Worm (Caenorhabditis elegans) whole organism, L4 larva: Measurements from ENCODE around the gene C44B9.2.
A peak's percentile ranks its signal among the peaks of the same experiment; 100 is the strongest.

Source experiments
- F10B5.3 ChIP-seq: sonication (generic microtip); optimal IDR thresholded peaks from 2 replicates; lab custom pipeline; 2016; ENCODE audit warnings: mild to moderate bottlenecking, missing genetic modification characterization, missing compliant biosample characterization
- F26F4.8 ChIP-seq: fragments of 200-800 bp; sonication (Bioruptor generic); conservative IDR thresholded peaks from 2 replicates; pipeline ENCODE4 v1.3.6; 2022; ENCODE audit warnings: missing genetic modification characterization, missing compliant biosample characterization
- R02D3.7 ChIP-seq: fragments of 150-350 bp; sonication (generic microtip); optimal IDR thresholded peaks from 3 replicates; lab custom pipeline; 2014; ENCODE audit warnings: missing biosample characterization, missing genetic modification characterization
- T26A8.4 ChIP-seq: fragments of 200-800 bp; sonication (Bioruptor generic); IDR thresholded peaks from 2 replicates; pipeline ENCODE4 v1.3.6; 2022; ENCODE audit warnings: missing genetic modification characterization, missing compliant biosample characterization
- Y105C5A.15 ChIP-seq: fragments of 200-800 bp; sonication (Bioruptor generic); IDR thresholded peaks from 2 replicates; pipeline ENCODE4 v1.3.6; 2022; ENCODE audit warnings: missing genetic modification characterization, missing compliant biosample characterization
- Y48G9A.11 ChIP-seq: fragments of 200-800 bp; sonication (Bioruptor generic); IDR thresholded peaks from 2 replicates; pipeline ENCODE4 v1.3.6; 2022; ENCODE audit warnings: missing genetic modification reagents, missing genetic modification characterization, missing compliant biosample characterization
- Y5F2A.4 ChIP-seq: fragments of 200-800 bp; sonication (Bioruptor generic); optimal IDR thresholded peaks from 2 replicates; lab custom pipeline; 2018; ENCODE audit warnings: mild to moderate bottlenecking, missing genetic modification characterization, missing compliant biosample characterization
- ZK337.2 ChIP-seq: fragments of 200-800 bp; sonication (Bioruptor generic); IDR thresholded peaks from 2 replicates; pipeline ENCODE4 v1.3.6; 2022; ENCODE audit warnings: missing genetic modification reagents, missing genetic modification characterization, missing compliant biosample characterization
- ZK546.5 ChIP-seq, 2 experiments: sonication (generic microtip); optimal IDR thresholded peaks; 2 replicates each; lab custom pipeline; 2017; ENCODE audit warnings: missing biosample characterization in 2 of 2, missing genetic modification characterization in 2 of 2
- aha-1 ChIP-seq: fragments of 150-350 bp; peaks from one replicate; lab custom pipeline; 2014; ENCODE audit warnings: missing biosample characterization, missing genetic modification characterization
- arid-1 ChIP-seq: fragments of 200-800 bp; sonication (Bioruptor generic); conservative IDR thresholded peaks from 2 replicates; pipeline ENCODE4 v1.3.6; 2022; ENCODE audit warnings: missing genetic modification reagents, missing genetic modification characterization, missing compliant biosample characterization
- ceh-28 ChIP-seq: fragments of 150-350 bp; optimal IDR thresholded peaks from 2 replicates; lab custom pipeline; 2014; ENCODE audit warnings: missing biosample characterization, missing genetic modification reagents, missing genetic modification characterization
- ceh-32 ChIP-seq: sonication (generic microtip); optimal IDR thresholded peaks from 2 replicates; lab custom pipeline; 2016; ENCODE audit warnings: mild to moderate bottlenecking, missing genetic modification characterization, missing compliant biosample characterization; ENCODE audit not compliant: poor library complexity
- ctbp-1 ChIP-seq: fragments of 200-800 bp; sonication (Bioruptor generic); IDR thresholded peaks from 2 replicates; pipeline ENCODE4 v1.3.6; 2022; ENCODE audit warnings: missing genetic modification reagents, missing genetic modification characterization, missing compliant biosample characterization
- daf-8 ChIP-seq: fragments of 200-800 bp; sonication (Bioruptor generic); IDR thresholded peaks from 2 replicates; pipeline ENCODE4 v1.3.6; 2022; ENCODE audit warnings: missing genetic modification characterization, missing compliant biosample characterization
- dmd-6 ChIP-seq: fragments of 200-800 bp; sonication (Bioruptor generic); IDR thresholded peaks from 2 replicates; pipeline ENCODE4 v1.3.6; 2022; ENCODE audit warnings: missing genetic modification reagents, missing genetic modification characterization, missing compliant biosample characterization
- dmd-9 ChIP-seq: fragments of 200-800 bp; sonication (Bioruptor generic); IDR thresholded peaks from 2 replicates; pipeline ENCODE4 v1.3.6; 2022; ENCODE audit warnings: missing genetic modification reagents, missing genetic modification characterization, missing compliant biosample characterization
- duxl-1 ChIP-seq: sonication (generic microtip); optimal IDR thresholded peaks from 2 replicates; lab custom pipeline; 2016; ENCODE audit warnings: mild to moderate bottlenecking, missing genetic modification characterization, moderate library complexity, missing compliant biosample characterization; ENCODE audit not compliant: poor library complexity
- fos-1 ChIP-seq: fragments of 150-350 bp; optimal IDR thresholded peaks from 2 replicates; lab custom pipeline; 2014; ENCODE audit warnings: missing biosample characterization, missing genetic modification characterization
- hif-1 ChIP-seq, 2 experiments: sonication (generic microtip); optimal IDR thresholded peaks; 2 replicates each; lab custom pipeline; 2016 to 2017; ENCODE audit warnings: missing compliant biosample characterization in 2 of 2, missing genetic modification characterization in 2 of 2, missing genetic modification reagents in 2 of 2, missing genotype in 2 of 2, mild to moderate bottlenecking in 1 of 2
- hlh-11 ChIP-seq: fragments of 200-800 bp; sonication (Bioruptor generic); optimal IDR thresholded peaks from 2 replicates; lab custom pipeline; 2018; ENCODE audit warnings: mild to moderate bottlenecking, missing genetic modification characterization, missing compliant biosample characterization
- hmg-1.1 ChIP-seq: fragments of 200-800 bp; sonication (Bioruptor generic); IDR thresholded peaks from 2 replicates; pipeline ENCODE4 v1.3.6; 2022; ENCODE audit warnings: missing genetic modification reagents, missing genetic modification characterization, missing compliant biosample characterization
- lin-1 ChIP-seq: fragments of 200-800 bp; sonication (Bioruptor generic); IDR thresholded peaks from 2 replicates; pipeline ENCODE4 v1.3.6; 2022; ENCODE audit warnings: missing genetic modification reagents, missing genetic modification characterization, missing compliant biosample characterization
- lin-13 ChIP-seq: fragments of 150-350 bp; optimal IDR thresholded peaks from 2 replicates; lab custom pipeline; 2014; ENCODE audit warnings: missing biosample characterization, missing genetic modification reagents, missing genetic modification characterization
- lin-15B ChIP-seq: fragments of 150-350 bp; sonication (generic microtip); optimal IDR thresholded peaks from 3 replicates; lab custom pipeline; 2014; ENCODE audit warnings: missing biosample characterization, missing genetic modification characterization
- lin-39 ChIP-seq: fragments of 150-350 bp; optimal IDR thresholded peaks from 2 replicates; lab custom pipeline; 2014; ENCODE audit warnings: missing biosample characterization, missing genetic modification reagents, missing genetic modification characterization
- lsy-2 ChIP-seq, 2 experiments: fragments of 150-350 bp in 1 of 2; sonication (generic microtip) in 1 of 2; optimal IDR thresholded peaks; 2 replicates each; lab custom pipeline; 2014 to 2017; ENCODE audit warnings: missing biosample characterization in 2 of 2, missing genetic modification characterization in 2 of 2
- madf-5 ChIP-seq, 2 experiments: fragments of 200-800 bp; sonication (Bioruptor generic); IDR thresholded peaks; 2 replicates each; pipeline ENCODE4 v1.3.6; 2022; ENCODE audit warnings: missing compliant biosample characterization in 2 of 2, missing genetic modification characterization in 2 of 2
- madf-9 ChIP-seq: fragments of 200-800 bp; sonication (Bioruptor generic); conservative IDR thresholded peaks from 2 replicates; pipeline ENCODE4 v1.3.6; 2022; ENCODE audit warnings: missing genetic modification reagents, missing genetic modification characterization, missing compliant biosample characterization
- mdl-1 ChIP-seq, 2 experiments: fragments of 150-350 bp in 1 of 2; sonication (generic microtip) in 1 of 2; optimal IDR thresholded peaks; 2 replicates each; lab custom pipeline; 2014 to 2017; ENCODE audit warnings: missing biosample characterization in 2 of 2, missing genetic modification characterization in 2 of 2
- mdt-29 ChIP-seq: fragments of 200-800 bp; sonication (Bioruptor generic); IDR thresholded peaks from 2 replicates; pipeline ENCODE4 v1.3.6; 2022; ENCODE audit warnings: missing genetic modification reagents, missing genetic modification characterization, missing compliant biosample characterization
- mep-1 ChIP-seq: fragments of 150-350 bp; sonication (generic microtip); optimal IDR thresholded peaks from 3 replicates; lab custom pipeline; 2014; ENCODE audit warnings: missing biosample characterization, missing genetic modification characterization
- mes-2 ChIP-seq: sonication (generic microtip); optimal IDR thresholded peaks from 2 replicates; lab custom pipeline; 2016; ENCODE audit warnings: missing genotype, mild to moderate bottlenecking, missing genetic modification characterization, missing compliant biosample characterization; ENCODE audit not compliant: poor library complexity, severe bottlenecking
- mxl-3 ChIP-seq: fragments of 200-800 bp; sonication (Bioruptor generic); optimal IDR thresholded peaks from 2 replicates; lab custom pipeline; 2018; ENCODE audit warnings: mild to moderate bottlenecking, missing genetic modification characterization, missing compliant biosample characterization
- nhr-102 ChIP-seq: sonication (generic microtip); optimal IDR thresholded peaks from 2 replicates; lab custom pipeline; 2016; ENCODE audit warnings: mild to moderate bottlenecking, missing genetic modification characterization, moderate library complexity, missing compliant biosample characterization
- nhr-28 ChIP-seq: fragments of 150-350 bp; optimal IDR thresholded peaks from 2 replicates; lab custom pipeline; 2014; ENCODE audit warnings: missing biosample characterization, missing genetic modification characterization
- nhr-41 ChIP-seq: fragments of 200-800 bp; sonication (Bioruptor generic); IDR thresholded peaks from 2 replicates; pipeline ENCODE4 v1.3.6; 2022; ENCODE audit warnings: missing genetic modification reagents, missing genetic modification characterization, missing compliant biosample characterization
- nhr-42 ChIP-seq: fragments of 200-800 bp; sonication (Bioruptor generic); IDR thresholded peaks from 2 replicates; pipeline ENCODE4 v1.3.6; 2022; ENCODE audit warnings: missing genetic modification characterization, missing compliant biosample characterization
- php-3 ChIP-seq: fragments of 200-800 bp; sonication (Bioruptor generic); IDR thresholded peaks from 2 replicates; pipeline ENCODE4 v1.3.6; 2022; ENCODE audit warnings: missing genetic modification reagents, missing genetic modification characterization, missing compliant biosample characterization
- pqm-1 ChIP-seq: sonication (generic microtip); optimal IDR thresholded peaks from 2 replicates; lab custom pipeline; 2017; ENCODE audit warnings: missing biosample characterization, missing genetic modification characterization
- snpc-1.2 ChIP-seq: fragments of 200-800 bp; sonication (Bioruptor generic); IDR thresholded peaks from 2 replicates; pipeline ENCODE4 v1.3.6; 2022; ENCODE audit warnings: missing genetic modification reagents, missing genetic modification characterization, missing compliant biosample characterization
- spr-1 ChIP-seq: sonication (generic microtip); optimal IDR thresholded peaks from 2 replicates; lab custom pipeline; 2016; ENCODE audit warnings: mild to moderate bottlenecking, missing genetic modification characterization, missing compliant biosample characterization
- tag-97 ChIP-seq: fragments of 200-800 bp; sonication (Bioruptor generic); IDR thresholded peaks from 2 replicates; pipeline ENCODE4 v1.3.6; 2022; ENCODE audit warnings: missing genetic modification characterization, missing compliant biosample characterization
- unc-62 ChIP-seq, 3 experiments: fragments of 150-350 bp in 1 of 3; sonication (generic microtip); optimal IDR thresholded peaks in 2 of 3; peaks in 1 of 3; 1 replicate in 1 of 3; 2 replicates in 2 of 3; lab custom pipeline; 2014 to 2017; ENCODE audit warnings: missing biosample characterization in 3 of 3, missing genetic modification characterization in 3 of 3, missing genetic modification reagents in 3 of 3, missing genotype in 1 of 3
- zfp-3 ChIP-seq: fragments of 200-800 bp; sonication (Bioruptor generic); conservative IDR thresholded peaks from 2 replicates; pipeline ENCODE4 v1.3.6; 2022; ENCODE audit warnings: missing genetic modification reagents, missing genetic modification characterization, missing compliant biosample characterization
- zip-2 ChIP-seq: fragments of 150-350 bp; optimal IDR thresholded peaks from 2 replicates; lab custom pipeline; 2014; ENCODE audit warnings: missing biosample characterization, missing genetic modification characterization
- ztf-11 ChIP-seq: fragments of 150-350 bp; optimal IDR thresholded peaks from 2 replicates; lab custom pipeline; 2014; ENCODE audit warnings: missing biosample characterization, missing genetic modification characterization
- ztf-7 ChIP-seq: fragments of 150-350 bp; optimal IDR thresholded peaks from 2 replicates; lab custom pipeline; 2014; ENCODE audit warnings: missing biosample characterization, missing genetic modification characterization

The C44B9.2 gene

DNA sequence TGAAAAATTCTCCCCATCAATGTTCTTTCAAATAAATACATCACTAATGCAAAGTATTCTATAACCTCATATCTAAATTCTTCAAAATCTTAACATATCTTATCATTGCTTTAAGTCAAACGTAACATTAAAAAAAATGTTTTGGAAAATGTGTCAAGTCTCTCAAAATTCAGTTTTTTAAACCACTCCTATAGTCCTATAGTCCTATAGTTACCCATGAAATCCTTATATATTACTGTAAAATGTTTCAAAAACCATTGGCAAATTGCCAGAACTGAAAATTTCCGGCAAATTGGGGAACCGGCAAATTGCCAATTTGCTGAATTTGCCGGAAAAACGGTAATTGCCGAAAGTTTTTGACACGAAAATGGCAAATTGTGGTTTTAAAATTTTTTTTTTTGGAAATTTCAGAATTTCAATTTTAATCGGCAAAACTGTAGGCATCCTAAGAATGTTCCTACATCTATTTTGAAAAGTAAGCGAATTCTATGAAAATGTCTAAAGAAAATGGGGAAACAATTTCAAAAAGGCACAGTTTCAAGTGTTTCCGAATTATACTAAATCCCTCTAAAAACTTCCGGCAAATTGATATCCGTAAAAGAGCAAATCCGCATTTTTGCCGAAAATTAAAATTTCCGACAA lies 29.2 kb downstream of the C44B9.2 start:
- TF ChIP-seq arid-1 (GFP tag; lab: Robert Waterston, UW) = no peak
- TF ChIP-seq mdt-29 (GFP tag; lab: Robert Waterston, UW) = no peak
- TF ChIP-seq aha-1 = peak; percentile 68
- TF ChIP-seq mep-1 = peak; percentile 38
- TF ChIP-seq, all 104 proteins: peak for 2

ce11 chrIII:10905112-10905511 lies 29.9 kb downstream of the C44B9.2 start:
- no peak for TF ChIP-seq fos-1 (tag; lab: Kevin White, UChicago)
- no peak for TF ChIP-seq hif-1 (tag; optimal IDR thresholded peaks at IDR 0.05; lab: Kevin White, UChicago)
- TF ChIP-seq php-3 (GFP tag; lab: Robert Waterston, UW) = no peak
- TF ChIP-seq ztf-11 (tag; lab: Kevin White, UChicago) = no peak
- TF ChIP-seq T26A8.4 (GFP tag; lab: Robert Waterston, UW) = no peak
- no peak for TF ChIP-seq dmd-6 (GFP tag; lab: Robert Waterston, UW)
- no peak for TF ChIP-seq mxl-3 (GFP tag; lab: Kevin White, UChicago)
- TF ChIP-seq mdl-1 (tag; optimal IDR thresholded peaks at IDR 0.05; lab: Kevin White, UChicago) = peak in 1 of 2 experiments; percentile 1
- no peak for TF ChIP-seq nhr-28 (tag; lab: Kevin White, UChicago)
- peak in 1 of 2 experiments; percentile 48 for TF ChIP-seq lsy-2 (tag; optimal IDR thresholded peaks at IDR 0.05; lab: Kevin White, UChicago)
- no peak for TF ChIP-seq zfp-3 (GFP tag; lab: Robert Waterston, UW)
- TF ChIP-seq nhr-102 (tag; lab: Kevin White, UChicago) = no peak
- no peak for TF ChIP-seq ztf-7
- TF ChIP-seq mes-2 (tag; lab: Kevin White, UChicago) = no peak
- TF ChIP-seq duxl-1 = no peak
- 0 out of 2 replicates have a peak, but pooled peaks have one; percentile 30 for TF ChIP-seq ctbp-1 (GFP tag; lab: Robert Waterston, UW)
- no peak for TF ChIP-seq lin-13 (GFP tag; lab: Kevin White, UChicago)
- TF ChIP-seq hlh-11 (tag; lab: Kevin White, UChicago) = peak; percentile 18
- TF ChIP-seq lin-15B (tag; lab: Kevin White, UChicago) = no peak
- TF ChIP-seq ZK337.2 (GFP tag; lab: Robert Waterston, UW) = no peak
- TF ChIP-seq Y105C5A.15 = no peak
- no peak for TF ChIP-seq R02D3.7 (tag; lab: Kevin White, UChicago)
- no peak for TF ChIP-seq nhr-42
- peak; percentile 42 for TF ChIP-seq hmg-1.1
- TF ChIP-seq daf-8 (GFP tag; lab: Robert Waterston, UW) = no peak
- no peak for TF ChIP-seq F10B5.3 (tag; lab: Kevin White, UChicago)
- TF ChIP-seq snpc-1.2 (GFP tag; lab: Robert Waterston, UW) = no peak
- TF ChIP-seq tag-97 (GFP tag; lab: Robert Waterston, UW) = no peak
- TF ChIP-seq madf-9 (GFP tag; lab: Robert Waterston, UW) = no peak
- no peak for TF ChIP-seq lin-1 (GFP tag; lab: Robert Waterston, UW)
- no peak for TF ChIP-seq spr-1 (tag; lab: Kevin White, UChicago)
- TF ChIP-seq mdt-29 (GFP tag; lab: Robert Waterston, UW) = no peak
- no peak for TF ChIP-seq lin-39 (tag; lab: Kevin White, UChicago)
- no peak for TF ChIP-seq dmd-9 (GFP tag; lab: Robert Waterston, UW)
- TF ChIP-seq nhr-41 (GFP tag; lab: Robert Waterston, UW) = no peak
- TF ChIP-seq zip-2 = no peak
- TF ChIP-seq pqm-1 (tag; lab: Kevin White, UChicago) = no peak
- no peak for TF ChIP-seq Y48G9A.11 (GFP tag; lab: Robert Waterston, UW)
- no peak for TF ChIP-seq ZK546.5 (tag; optimal IDR thresholded peaks at IDR 0.05; lab: Kevin White, UChicago)
- no peak for TF ChIP-seq F26F4.8 (GFP tag; lab: Robert Waterston, UW)
- peak in 1 of 2 experiments; percentile 30 for TF ChIP-seq unc-62 (GFP tag; optimal IDR thresholded peaks at IDR 0.05 in 1 of 2; lab: Kevin White, UChicago)
- no peak for TF ChIP-seq unc-62 (tag; optimal IDR thresholded peaks at IDR 0.05; lab: Kevin White, UChicago)
- TF ChIP-seq ceh-32 (tag; lab: Kevin White, UChicago) = no peak
- no peak for TF ChIP-seq madf-5 (GFP tag; IDR thresholded peaks at IDR 0.05; lab: Robert Waterston, UW)
- TF ChIP-seq Y5F2A.4 (GFP tag; lab: Kevin White, UChicago) = no peak
- TF ChIP-seq ceh-28 (tag; lab: Kevin White, UChicago) = no peak
